Fruit fly (Drosophila melanogaster) whole organism, embryonic: ENCODE data around the gene HHEX.

Source experiments
- Adf1 ChIP-seq: fragments of 200-800 bp; sonication (Bioruptor generic); IDR thresholded peaks from 2 replicates; pipeline ENCODE4 v1.3.6; 2022; ENCODE audit warnings: missing biosample characterization, missing genetic modification characterization
- Aef1 ChIP-seq: fragments of 200-800 bp; sonication (Bioruptor generic); IDR thresholded peaks from 3 replicates; pipeline ENCODE4 v1.3.6; 2022; ENCODE audit warnings: missing biosample characterization, missing genetic modification characterization
- Atf6 ChIP-seq: fragments of 200-800 bp; sonication (Bioruptor generic); IDR thresholded peaks from 2 replicates; pipeline ENCODE4 v1.3.6; 2022; ENCODE audit warnings: missing biosample characterization, missing genetic modification characterization
- Bgb ChIP-seq: fragments of 200-800 bp; sonication (Bioruptor generic); IDR thresholded peaks from 2 replicates; pipeline ENCODE4 v1.3.6; 2022; ENCODE audit warnings: missing biosample characterization, missing genetic modification characterization; ENCODE audit not compliant: partially characterized antibody
- CG10147 ChIP-seq: fragments of 200-800 bp; sonication (Bioruptor generic); optimal IDR thresholded peaks from 2 replicates; lab custom pipeline; 2019; ENCODE audit warnings: missing biosample characterization, mild to moderate bottlenecking, missing genetic modification characterization, moderate library complexity
- CG11398 ChIP-seq: fragments of 200-800 bp; sonication (Bioruptor generic); optimal IDR thresholded peaks from 2 replicates; lab custom pipeline; 2016; ENCODE audit warnings: missing biosample characterization, missing genetic modification characterization
- CG11456 ChIP-seq: fragments of 200-800 bp; sonication (Bioruptor generic); IDR thresholded peaks from 3 replicates; pipeline ENCODE4 v1.3.6; 2022; ENCODE audit warnings: missing biosample characterization, missing genetic modification characterization
- CG11504 ChIP-seq: fragments of 200-800 bp; sonication (Bioruptor generic); optimal IDR thresholded peaks from 3 replicates; lab custom pipeline; 2019; ENCODE audit warnings: missing biosample characterization, mild to moderate bottlenecking, missing genetic modification characterization, moderate library complexity
- CG12391 ChIP-seq: fragments of 200-800 bp; sonication (Bioruptor generic); optimal IDR thresholded peaks from 3 replicates; lab custom pipeline; 2018; ENCODE audit warnings: missing biosample characterization, mild to moderate bottlenecking, missing genetic modification characterization, moderate library complexity
- CG13287 ChIP-seq: fragments of 200-800 bp; sonication (Bioruptor generic); IDR thresholded peaks from 2 replicates; pipeline ENCODE4 v1.3.6; 2022; ENCODE audit warnings: missing biosample characterization, missing genetic modification characterization; ENCODE audit not compliant: partially characterized antibody
- CG15479 ChIP-seq: fragments of 200-800 bp; sonication (Bioruptor generic); optimal IDR thresholded peaks from 3 replicates; lab custom pipeline; 2019; ENCODE audit warnings: missing biosample characterization, mild to moderate bottlenecking, missing genetic modification characterization, moderate library complexity
- CG15601 ChIP-seq: fragments of 200-800 bp; sonication (Bioruptor generic); optimal IDR thresholded peaks from 3 replicates; lab custom pipeline; 2019; ENCODE audit warnings: missing biosample characterization, mild to moderate bottlenecking, missing genetic modification characterization, moderate library complexity
- CG17186 ChIP-seq: fragments of 200-800 bp; sonication (Bioruptor generic); optimal IDR thresholded peaks from 3 replicates; lab custom pipeline; 2017; ENCODE audit warnings: missing biosample characterization, missing genetic modification reagents, missing genetic modification characterization
- CG18764 ChIP-seq: fragments of 200-800 bp; sonication (Bioruptor generic); optimal IDR thresholded peaks from 3 replicates; lab custom pipeline; 2016; ENCODE audit warnings: missing biosample characterization, missing genetic modification characterization
- CG2116 ChIP-seq: fragments of 200-800 bp; sonication (Bioruptor generic); optimal IDR thresholded peaks from 3 replicates; lab custom pipeline; 2018; ENCODE audit warnings: missing biosample characterization, mild to moderate bottlenecking, missing genetic modification characterization
- CG2678 ChIP-seq: fragments of 200-800 bp; sonication (Bioruptor generic); optimal IDR thresholded peaks from 3 replicates; lab custom pipeline; 2019; ENCODE audit warnings: missing biosample characterization, mild to moderate bottlenecking, missing genetic modification characterization, moderate library complexity
- CG30403 ChIP-seq: fragments of 200-800 bp; sonication (Bioruptor generic); optimal IDR thresholded peaks from 3 replicates; lab custom pipeline; 2016; ENCODE audit warnings: missing biosample characterization, missing genetic modification characterization
- CG3281 ChIP-seq: fragments of 200-800 bp; sonication (Bioruptor generic); optimal IDR thresholded peaks from 3 replicates; lab custom pipeline; 2017; ENCODE audit warnings: missing biosample characterization, mild to moderate bottlenecking, missing genetic modification characterization
- CG4328 ChIP-seq: fragments of 200-800 bp; sonication (Bioruptor generic); optimal IDR thresholded peaks from 3 replicates; lab custom pipeline; 2017; ENCODE audit warnings: missing biosample characterization, missing genetic modification reagents, missing genetic modification characterization
- CG4617 ChIP-seq: fragments of 200-800 bp; sonication (Bioruptor generic); optimal IDR thresholded peaks from 3 replicates; lab custom pipeline; 2016; ENCODE audit warnings: missing biosample characterization, missing genetic modification characterization, borderline replicate concordance
- CG5180 ChIP-seq: fragments of 200-800 bp; sonication (Bioruptor generic); optimal IDR thresholded peaks from 3 replicates; lab custom pipeline; 2017; ENCODE audit warnings: missing biosample characterization, missing genetic modification characterization, mild to moderate bottlenecking, moderate library complexity, missing genetic modification reagents
- CG6254 ChIP-seq: fragments of 200-800 bp; sonication (Bioruptor generic); optimal IDR thresholded peaks from 3 replicates; lab custom pipeline; 2017; ENCODE audit warnings: mild to moderate bottlenecking, missing biosample characterization, missing genetic modification reagents, missing genetic modification characterization
- CG6272 ChIP-seq: fragments of 200-800 bp; sonication (Bioruptor generic); IDR thresholded peaks from 2 replicates; pipeline ENCODE4 v1.3.6; 2022; ENCODE audit warnings: missing biosample characterization, missing genetic modification characterization
- CG8290 ChIP-seq, 3 experiments: fragments of 200-800 bp; sonication (Bioruptor generic); optimal IDR thresholded peaks; 2 replicates each; lab custom pipeline; 2016 to 2019; ENCODE audit warnings: missing biosample characterization in 3 of 3, missing genetic modification characterization in 3 of 3, mild to moderate bottlenecking in 2 of 3, moderate library complexity in 1 of 3
- CG9609 ChIP-seq: fragments of 200-800 bp; sonication (Bioruptor generic); optimal IDR thresholded peaks from 3 replicates; lab custom pipeline; 2016; ENCODE audit warnings: missing biosample characterization, missing genetic modification characterization
- CTCF ChIP-seq: fragments of 200-800 bp; sonication (Bioruptor generic); optimal IDR thresholded peaks from 2 replicates; lab custom pipeline; 2017; ENCODE audit warnings: missing biosample characterization, mild to moderate bottlenecking, missing genetic modification characterization, moderate library complexity
- CoRest ChIP-seq: fragments of 200-800 bp; sonication (Bioruptor generic); optimal IDR thresholded peaks from 3 replicates; lab custom pipeline; 2018; ENCODE audit warnings: missing biosample characterization, mild to moderate bottlenecking, missing genetic modification characterization, moderate library complexity
- D19A ChIP-seq: fragments of 200-800 bp; optimal IDR thresholded peaks from 3 replicates; lab custom pipeline; 2019; ENCODE audit warnings: missing biosample characterization, mild to moderate bottlenecking, missing genetic modification characterization, moderate library complexity
- D19B ChIP-seq: fragments of 200-800 bp; sonication (Bioruptor generic); optimal IDR thresholded peaks from 2 replicates; lab custom pipeline; 2017; ENCODE audit warnings: missing biosample characterization, mild to moderate bottlenecking, missing genetic modification characterization
- Doc2 ChIP-seq: fragments of 200-800 bp; sonication (Bioruptor generic); IDR thresholded peaks from 2 replicates; pipeline ENCODE4 v1.3.6; 2022; ENCODE audit warnings: missing biosample characterization, missing genetic modification characterization
- ERR ChIP-seq: fragments of 200-800 bp; sonication (Bioruptor generic); optimal IDR thresholded peaks from 2 replicates; lab custom pipeline; 2016; ENCODE audit warnings: missing biosample characterization, missing genetic modification characterization
- Elba2 ChIP-seq: fragments of 200-800 bp; sonication (Bioruptor generic); optimal IDR thresholded peaks from 3 replicates; lab custom pipeline; 2016; ENCODE audit warnings: missing biosample characterization, missing genetic modification characterization
- Ets65A ChIP-seq: fragments of 200-800 bp; sonication (Bioruptor generic); peaks from one replicate; lab custom pipeline; 2016; ENCODE audit warnings: missing biosample characterization, missing genetic modification characterization
- Fer2 ChIP-seq: fragments of 200-800 bp; sonication (Bioruptor generic); optimal IDR thresholded peaks from 2 replicates; lab custom pipeline; 2018; ENCODE audit warnings: missing biosample characterization, mild to moderate bottlenecking, missing genetic modification characterization, moderate library complexity
- Hr39 ChIP-seq: fragments of >200 bp; optimal IDR thresholded peaks from 2 replicates; lab custom pipeline; 2017
- Vsx1 ChIP-seq: fragments of 200-800 bp; sonication (Bioruptor generic); optimal IDR thresholded peaks from 2 replicates; lab custom pipeline; 2017; ENCODE audit warnings: missing biosample characterization, mild to moderate bottlenecking, missing genetic modification characterization, missing genetic modification reagents
- ab ChIP-seq: fragments of 200-800 bp; sonication (Bioruptor generic); optimal IDR thresholded peaks from 2 replicates; lab custom pipeline; 2016; ENCODE audit warnings: missing biosample characterization, missing genetic modification characterization
- aop ChIP-seq: fragments of 200-800 bp; sonication (Bioruptor generic); IDR thresholded peaks from 2 replicates; pipeline ENCODE4 v1.3.6; 2022; ENCODE audit warnings: missing biosample characterization, missing genetic modification characterization
- eve ChIP-seq, 2 experiments: fragments of >200 bp; optimal IDR thresholded peaks; 2 replicates each; lab custom pipeline; 2017; ENCODE audit warnings: missing biosample characterization in 2 of 2, missing genetic modification characterization in 2 of 2
- exex ChIP-seq: fragments of 200-800 bp; sonication (Bioruptor generic); optimal IDR thresholded peaks from 4 replicates; lab custom pipeline; 2018; ENCODE audit warnings: missing biosample characterization, mild to moderate bottlenecking, missing genetic modification characterization, moderate library complexity
- gce ChIP-seq: fragments of 200-800 bp; sonication (Bioruptor generic); IDR thresholded peaks from 3 replicates; pipeline ENCODE4 v1.3.6; 2022; ENCODE audit warnings: missing biosample characterization, missing genetic modification characterization
- lov ChIP-seq, 2 experiments: fragments of 200-800 bp in 1 of 2; fragments of >200 bp in 1 of 2; sonication (Bioruptor generic) in 1 of 2; IDR thresholded peaks in 1 of 2; optimal IDR thresholded peaks in 1 of 2; 2 replicates in 1 of 2; 3 replicates in 1 of 2; pipeline versions ENCODE4 v1.3.6 to Lab custom; 2017 to 2022; ENCODE audit warnings: missing biosample characterization in 1 of 2, missing genetic modification characterization in 1 of 2
- nerfin-2 ChIP-seq: fragments of 200-800 bp; sonication (Bioruptor generic); IDR thresholded peaks from 2 replicates; pipeline ENCODE4 v1.3.6; 2022; ENCODE audit warnings: missing biosample characterization, missing genetic modification characterization; ENCODE audit not compliant: partially characterized antibody
- odd ChIP-seq: fragments of 200-800 bp; sonication (Bioruptor generic); optimal IDR thresholded peaks from 2 replicates; lab custom pipeline; 2017; ENCODE audit warnings: missing biosample characterization, mild to moderate bottlenecking, missing genetic modification characterization
- row ChIP-seq: fragments of 200-800 bp; sonication (Bioruptor generic); IDR thresholded peaks from 3 replicates; pipeline ENCODE4 v1.3.6; 2022; ENCODE audit warnings: missing biosample characterization, missing genetic modification characterization
- sqz ChIP-seq: fragments of 200-800 bp; sonication (Bioruptor generic); optimal IDR thresholded peaks from 3 replicates; lab custom pipeline; 2018; ENCODE audit warnings: missing biosample characterization, mild to moderate bottlenecking, missing genetic modification characterization
- sr ChIP-seq: fragments of 200-800 bp; sonication (Bioruptor generic); IDR thresholded peaks from 3 replicates; pipeline ENCODE4 v1.3.6; 2022; ENCODE audit warnings: missing biosample characterization, missing genetic modification characterization
- tup ChIP-seq: fragments of 200-800 bp; sonication (Bioruptor generic); optimal IDR thresholded peaks from 2 replicates; lab custom pipeline; 2016; ENCODE audit warnings: missing biosample characterization, mild to moderate bottlenecking, missing genetic modification characterization, moderate library complexity
- zfh1 ChIP-seq: fragments of 200-800 bp; sonication (Bioruptor generic); IDR thresholded peaks from 3 replicates; pipeline ENCODE4 v1.3.6; 2022; ENCODE audit warnings: missing biosample characterization, missing genetic modification characterization

HHEX gene

dm6 chr3R:21107907-21108591, 27.3 kb upstream of the HHEX start, which contains the start of the genes Sec15 and rtet (continued):
- TF ChIP-seq CG12391 (tag; lab: Kevin White, UChicago) (peak; percentile 77), Ets65A (GFP tag; lab: Kevin White, UChicago) (peak; percentile 93), CG15479 (GFP tag; lab: Kevin White, UChicago) (no peak), CG4328 (GFP tag; lab: Kevin White, UChicago) (peak; percentile 72), nerfin-2 (GFP tag; lab: Robert Waterston, UW) (peak; percentile 66), CG10147 (no peak), CG11504 (tag; lab: Kevin White, UChicago) (no peak), Fer2 (peak; percentile 27), Hr39 (no peak), CG4617 (GFP tag; lab: Kevin White, UChicago) (peak; percentile 17), Bgb (GFP tag; lab: Robert Waterston, UW) (peak; percentile 34), row (GFP tag; lab: Robert Waterston, UW) (peak; percentile 53; the same call in 2 of the 3 replicates), Adf1 (GFP tag; lab: Robert Waterston, UW) (no peak), CG6254 (no peak), CG11456 (GFP tag; lab: Robert Waterston, UW) (peak; percentile 45; the same call in 1 of the 3 replicates), D19B (GFP tag; lab: Kevin White, UChicago) (no peak), gce (GFP tag; lab: Robert Waterston, UW) (no peak), CG9609 (GFP tag; lab: Kevin White, UChicago) (peak; percentile 33), CG13287 (GFP tag; lab: Robert Waterston, UW) (peak; percentile 77), lov (optimal IDR thresholded peaks at IDR 0.05; lab: Kevin White, UChicago) (no peak), lov (GFP tag; IDR thresholded peaks at IDR 0.05; lab: Robert Waterston, UW) (peak; percentile 70; the same call in 1 of the 3 replicates), Atf6 (GFP tag; lab: Robert Waterston, UW) (peak; percentile 45; the same call in 1 of the 2 replicates), ERR (GFP tag; lab: Kevin White, UChicago) (no peak), Doc2 (GFP tag; lab: Robert Waterston, UW) (no peak), sr (GFP tag; lab: Robert Waterston, UW) (0 out of 3 replicates have a peak, but pooled peaks have one; percentile 22), odd (no peak), tup (GFP tag; lab: Kevin White, UChicago) (no peak), ab (no peak), CG11398 (no peak), D19A (tag; lab: Kevin White, UChicago) (no peak), CG30403 (GFP tag; lab: Kevin White, UChicago) (peak; percentile 55), exex (tag; lab: Kevin White, UChicago) (peak; percentile 66), CG15601 (peak; percentile 70), CG8290 (GFP tag; optimal IDR thresholded peaks at IDR 0.05; lab: Kevin White, UChicago) (no peak), CG8290 (tag; optimal IDR thresholded peaks at IDR 0.05; lab: Kevin White, UChicago) (no peak), CG18764 (GFP tag; lab: Kevin White, UChicago) (peak; percentile 78), CG17186 (no peak), Elba2 (GFP tag; lab: Kevin White, UChicago) (no peak), Aef1 (no peak), CoRest (peak; percentile 71), Vsx1 (GFP tag; lab: Kevin White, UChicago) (no peak), CG5180 (GFP tag; lab: Kevin White, UChicago) (no peak), CTCF (no peak), eve (GFP tag; optimal IDR thresholded peaks at IDR 0.05; lab: Kevin White, UChicago) (no peak), CG3281 (GFP tag; lab: Kevin White, UChicago) (peak; percentile 57), sqz (GFP tag; lab: Kevin White, UChicago) (no peak), CG2678 (no peak), zfh1 (GFP tag; lab: Robert Waterston, UW) (peak; percentile 48; the same call in 2 of the 3 replicates), aop (no peak), CG6272 (GFP tag; lab: Robert Waterston, UW) (peak; percentile 64), CG2116 (GFP tag; lab: Kevin White, UChicago) (peak; percentile 70)
